Fruit fly (Drosophila melanogaster): ENCODE measurements around the gene omd.

The omd gene

DNA sequence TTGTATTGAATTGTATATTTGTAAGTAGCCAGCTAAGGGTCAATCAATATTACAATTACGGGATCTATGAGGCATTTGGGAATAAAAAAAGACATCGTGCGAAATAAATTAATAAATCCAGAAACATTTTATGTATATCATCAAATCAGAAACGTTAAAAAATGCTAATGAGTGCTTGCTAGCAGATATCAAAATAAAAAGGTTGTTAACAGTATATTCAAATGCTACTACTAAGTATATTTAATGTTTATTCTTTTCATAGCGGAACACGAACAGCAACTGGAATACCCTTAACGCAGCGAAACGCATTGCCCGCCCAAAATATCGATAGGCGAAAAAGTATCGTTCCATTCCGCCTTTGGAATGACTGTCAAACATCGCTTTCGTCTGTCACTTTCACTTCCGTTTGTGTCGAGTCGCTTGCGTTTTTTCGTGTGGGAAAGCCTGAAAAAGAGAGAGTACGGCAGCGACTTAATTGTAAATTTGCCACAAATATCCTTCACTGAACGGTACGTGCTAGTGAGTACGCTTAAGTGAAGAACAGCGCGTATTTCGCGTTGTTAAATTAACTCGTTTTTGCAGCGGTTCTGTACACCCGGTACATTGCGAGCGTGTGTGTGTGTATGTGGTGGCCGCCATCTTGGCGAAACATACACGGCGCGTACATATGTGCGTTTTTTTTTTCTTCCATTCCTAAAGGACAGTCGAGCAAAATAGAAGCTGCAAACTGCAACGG lies 25.9 kb downstream of the omd start, which contains the start of gene B52 (continued):
- TF ChIP-seq esn (GFP tag; optimal IDR thresholded peaks at IDR 0.05), result peak; percentile 75
- no peak for TF ChIP-seq dac (GFP tag; optimal IDR thresholded peaks at IDR 0.05)
- peak; percentile 55 for TF ChIP-seq acj6 (GFP tag; optimal IDR thresholded peaks at IDR 0.05)
- peak; percentile 26 for TF ChIP-seq Sox15 (GFP tag; optimal IDR thresholded peaks at IDR 0.05)
- TF ChIP-seq spab (GFP tag; optimal IDR thresholded peaks at IDR 0.05), result no peak
- TF ChIP-seq CG11294 (GFP tag; IDR thresholded peaks at IDR 0.05), result no peak
- TF ChIP-seq CG10631 (GFP tag; optimal IDR thresholded peaks at IDR 0.05), result no peak
- peak; percentile 83 for TF ChIP-seq CG6854 (GFP tag; optimal IDR thresholded peaks at IDR 0.05)
- TF ChIP-seq CG11762 (GFP tag; optimal IDR thresholded peaks at IDR 0.05; ENCODE audit: insufficient read depth), result no peak
- peak; percentile 51 for TF ChIP-seq pdm3 (GFP tag; optimal IDR thresholded peaks at IDR 0.05)
- peak; percentile 45 for TF ChIP-seq svp (GFP tag)
- TF ChIP-seq OdsH (GFP tag; optimal IDR thresholded peaks at IDR 0.05), result peak; percentile 42
- peak; percentile 59 for TF ChIP-seq Hr39 (GFP tag; optimal IDR thresholded peaks at IDR 0.05)
- TF ChIP-seq lz (GFP tag; optimal IDR thresholded peaks at IDR 0.05), result peak; percentile 68
- TF ChIP-seq CG32006 (GFP tag; optimal IDR thresholded peaks at IDR 0.05), result peak; percentile 52

- no peak for TF ChIP-seq CG31627 (GFP tag; optimal IDR thresholded peaks at IDR 0.05)
- TF ChIP-seq CG6163 (GFP tag; IDR thresholded peaks at IDR 0.05), result peak; percentile 7; the same call in 2 of the 3 replicates
- TF ChIP-seq CG9139 (GFP tag; optimal IDR thresholded peaks at IDR 0.05), result peak; percentile 52
- TF ChIP-seq dsx (GFP tag; optimal IDR thresholded peaks at IDR 0.05; ENCODE audit: poor library complexity, severe bottlenecking), result peak; percentile 26
- TF ChIP-seq CG11762 (GFP tag; optimal IDR thresholded peaks at IDR 0.05; ENCODE audit: insufficient read depth), result no peak
- peak; percentile 55 for TF ChIP-seq CG6808 (GFP tag; optimal IDR thresholded peaks at IDR 0.05)
- TF ChIP-seq CG6854 (GFP tag; optimal IDR thresholded peaks at IDR 0.05), result peak; percentile 79
- peak; percentile 10 for TF ChIP-seq lz (GFP tag; optimal IDR thresholded peaks at IDR 0.05)
- TF ChIP-seq vri (GFP tag; optimal IDR thresholded peaks at IDR 0.05), result peak; percentile 33
- peak; percentile 1 for TF ChIP-seq Ets96B (tag; optimal IDR thresholded peaks at IDR 0.05)
- peak; percentile 54 to 56 for TF ChIP-seq ss (GFP tag; optimal IDR thresholded peaks at IDR 0.05)
- no peak for TF ChIP-seq pdm3 (GFP tag; optimal IDR thresholded peaks at IDR 0.05)
- peak; percentile 23 for TF ChIP-seq eg (GFP tag; IDR thresholded peaks at IDR 0.05)
Observed at dm6 chr3R:13659865-13660738, 26.9 kb downstream of the omd start, which contains the start of gene Hrb87F. Gene Hrb87F (minus strand): TSS chr3R:13660531.

DNA sequence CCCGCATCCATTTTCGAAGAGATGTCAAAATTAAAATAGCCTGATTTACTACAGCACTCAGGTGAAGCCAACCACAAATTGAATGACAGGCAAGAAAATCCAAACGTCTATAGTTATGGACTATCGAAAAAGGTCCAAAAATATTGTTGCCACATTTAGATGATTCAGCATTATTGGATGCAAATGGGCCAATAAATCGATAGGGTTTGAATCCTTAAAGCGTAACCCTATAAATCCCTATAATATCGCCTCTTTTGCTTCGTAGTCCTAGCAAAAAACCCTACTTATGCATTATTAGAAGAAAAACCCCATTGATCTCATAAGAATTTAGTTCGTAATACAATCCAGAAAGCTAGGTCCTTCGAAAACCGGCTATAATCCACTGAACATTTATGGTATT lies 30.7 kb downstream of the omd start, which contains the start of gene Rbp4:
Gene Rbp4 (minus strand): TSS at position 101 of the 400 bp plus-strand sequence.
- no peak for TF ChIP-seq esn (GFP tag; optimal IDR thresholded peaks at IDR 0.05)
- no peak for TF ChIP-seq Sox15 (GFP tag; optimal IDR thresholded peaks at IDR 0.05)
- no peak for TF ChIP-seq Hr39 (GFP tag; optimal IDR thresholded peaks at IDR 0.05)
- TF ChIP-seq CG3032 (tag; optimal IDR thresholded peaks at IDR 0.05), result no peak
- no peak for TF ChIP-seq cyc (GFP tag; optimal IDR thresholded peaks at IDR 0.05)

DNA sequence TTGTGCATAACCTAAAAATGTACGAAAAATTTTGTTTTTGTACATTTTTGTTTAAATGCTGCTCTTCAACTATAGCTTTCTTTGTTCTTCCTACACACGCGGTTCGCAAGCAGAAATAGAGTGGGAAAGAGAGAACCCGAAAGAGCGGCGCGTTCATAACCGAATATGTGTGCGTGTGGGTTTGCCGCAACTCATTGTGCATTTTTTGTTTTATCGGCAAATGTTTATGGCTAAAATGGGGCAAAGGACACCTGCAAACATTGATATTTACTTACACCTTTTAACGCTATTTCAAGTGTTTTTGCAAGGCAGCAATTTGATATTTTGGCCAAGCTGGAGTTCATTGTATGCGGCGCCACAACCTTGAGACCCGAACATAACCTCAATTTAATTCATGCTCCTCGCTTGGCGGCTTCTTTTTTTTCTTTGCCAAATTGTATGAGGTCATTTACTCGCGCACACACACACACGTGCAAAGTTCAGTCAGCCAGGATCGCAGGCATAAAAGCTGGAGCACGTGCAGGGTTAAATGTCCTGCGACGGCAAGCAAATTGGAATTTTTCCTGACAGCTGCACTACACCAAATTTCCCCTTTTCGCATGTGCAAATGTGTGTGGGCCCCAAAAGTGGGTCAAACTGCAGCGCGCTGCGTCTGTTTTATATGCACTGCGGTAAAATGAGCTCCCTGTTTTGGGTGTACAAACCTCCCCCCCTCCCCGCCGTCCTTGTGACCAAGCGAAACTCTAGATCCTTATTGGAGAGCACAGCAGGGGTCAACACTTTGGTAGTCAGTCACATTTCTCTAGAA lies 39.1 kb downstream of the omd start:
- TF ChIP-seq CG34406 (GFP tag; optimal IDR thresholded peaks at IDR 0.05) (no peak), topi (GFP tag; optimal IDR thresholded peaks at IDR 0.05) (no peak), Sox14 (GFP tag; optimal IDR thresholded peaks at IDR 0.05) (peak; percentile 61), ss (GFP tag; optimal IDR thresholded peaks at IDR 0.05) (peak in 1 of 2 experiments; percentile 17), Eip78C (GFP tag) (peak; percentile 52), acj6 (GFP tag; optimal IDR thresholded peaks at IDR 0.05) (no peak), Eip75B (GFP tag; optimal IDR thresholded peaks at IDR 0.05) (no peak), CG6854 (GFP tag; optimal IDR thresholded peaks at IDR 0.05) (no peak)

Data from whole organism, prepupa.